Worm (Caenorhabditis elegans): ENCODE results near the gene Y45G5AM.9.

DNA sequence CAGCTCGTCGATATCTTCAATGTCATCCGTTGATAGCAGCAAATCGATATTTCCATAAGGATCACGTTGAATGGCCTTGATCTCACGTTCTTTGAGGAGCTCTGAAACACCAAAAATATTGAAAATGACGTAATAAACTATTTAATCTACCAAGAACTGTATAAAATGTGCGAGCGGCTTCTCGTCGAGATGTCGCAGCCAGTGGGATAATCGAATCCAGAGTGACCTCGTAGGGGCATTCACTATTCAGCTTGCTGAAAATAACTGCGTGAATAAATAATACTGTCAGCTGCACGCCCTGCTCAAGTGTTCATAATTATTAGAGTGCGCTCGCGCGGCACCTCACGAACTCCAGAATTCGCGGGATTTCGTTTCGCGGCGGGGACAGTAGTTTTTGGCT lies 24.3 kb downstream of the Y45G5AM.9 start, which contains the start of gene Y45G5AM.7:
- TF ChIP-seq nhr-6 (tag; optimal IDR thresholded peaks at IDR 0.05) (no peak), nhr-25 (tag; optimal IDR thresholded peaks at IDR 0.05; ENCODE audit: borderline replicate concordance, insufficient read depth) (no peak), snpc-4 (tag; optimal IDR thresholded peaks at IDR 0.05) (no peak), pha-4 (GFP tag; IDR thresholded peaks at IDR 0.05) (no peak), pha-4 (tag; optimal IDR thresholded peaks at IDR 0.05) (no peak), ztf-7 (tag; optimal IDR thresholded peaks at IDR 0.05) (no peak)
